Worm (Caenorhabditis elegans): ENCODE measurements around the gene siah-1.

Gene siah-1

ce11 chrIV:3719057-3719456 is 24.8 kb upstream of the siah-1 start, which contains the start of gene Y37E11AM.3:
Y37E11AM.3 (minus strand) TSS chrIV:3719157.
- TF ChIP-seq hlh-4 (tag; optimal IDR thresholded peaks at IDR 0.05) (no peak), unc-130 (tag; optimal IDR thresholded peaks at IDR 0.05) (no peak), mdl-1 (tag; optimal IDR thresholded peaks at IDR 0.05) (no peak), nhr-71 (tag; optimal IDR thresholded peaks at IDR 0.05) (no peak), dpl-1 (GFP tag; optimal IDR thresholded peaks at IDR 0.05) (no peak), Y116A8C.19 (tag; optimal IDR thresholded peaks at IDR 0.05; ENCODE audit: borderline replicate concordance) (no peak), zip-4 (GFP tag; optimal IDR thresholded peaks at IDR 0.05) (no peak), hlh-17 (GFP tag; optimal IDR thresholded peaks at IDR 0.05; ENCODE audit: borderline replicate concordance) (no peak), C16A3.4 (tag; optimal IDR thresholded peaks at IDR 0.05) (no peak), snpc-4 (tag; optimal IDR thresholded peaks at IDR 0.05) (no peak), aha-1 (tag; optimal IDR thresholded peaks at IDR 0.05) (no peak), dsc-1 (tag; optimal IDR thresholded peaks at IDR 0.05) (no peak)

- TF ChIP-seq nhr-47 (tag; optimal IDR thresholded peaks at IDR 0.05) (no peak), Y116A8C.19 (tag; optimal IDR thresholded peaks at IDR 0.05; ENCODE audit: borderline replicate concordance) (no peak), nhr-11 (tag; optimal IDR thresholded peaks at IDR 0.05) (no peak), rnt-1 (tag; optimal IDR thresholded peaks at IDR 0.05) (no peak), unc-86 (tag; optimal IDR thresholded peaks at IDR 0.05) (no peak), sox-4 (tag; optimal IDR thresholded peaks at IDR 0.05) (no peak), vab-15 (tag; optimal IDR thresholded peaks at IDR 0.05) (no peak), efl-3 (GFP tag; optimal IDR thresholded peaks at IDR 0.05) (no peak), alr-1 (tag; optimal IDR thresholded peaks at IDR 0.05; ENCODE audit: borderline replicate concordance) (no peak), grh-1 (GFP tag; IDR thresholded peaks at IDR 0.05) (no peak), nhr-76 (tag; optimal IDR thresholded peaks at IDR 0.05) (no peak), ceh-8 (GFP tag; optimal IDR thresholded peaks at IDR 0.05) (no peak), nhr-12 (tag; optimal IDR thresholded peaks at IDR 0.05) (no peak), ces-1 (GFP tag; optimal IDR thresholded peaks at IDR 0.05) (no peak)
Measured at ce11 chrIV:3720644-3721043, 23.2 kb upstream of the siah-1 start.

- no peak for TF ChIP-seq lin-15B (tag; optimal IDR thresholded peaks at IDR 0.05)
- peak; percentile 2 for TF ChIP-seq elt-2 (tag; optimal IDR thresholded peaks at IDR 0.05)
Measured at ce11 chrIV:3721973-3722372, 21.9 kb upstream of the siah-1 start.

ce11 chrIV:3722690-3723089 is 21.2 kb upstream of the siah-1 start, which contains the start of gene Y37E11AM.4:
Y37E11AM.4 (minus strand) TSS chrIV:3722790.
- TF ChIP-seq nhr-90 (tag; optimal IDR thresholded peaks at IDR 0.05; ENCODE audit: poor library complexity) (no peak), xbp-1 (tag; optimal IDR thresholded peaks at IDR 0.05) (no peak), nhr-12 (tag; optimal IDR thresholded peaks at IDR 0.05) (no peak)

ce11 chrIV:3725361-3725760 is 18.5 kb upstream of the siah-1 start, which contains the start of gene Y37E11AM.2:
Y37E11AM.2 (minus strand) TSS chrIV:3725461.
- no peak for TF ChIP-seq nhr-71 (tag; optimal IDR thresholded peaks at IDR 0.05)

ce11 chrIV:3725845-3726244 is 18.0 kb upstream of the siah-1 start, which contains the start of gene smgl-2:
smgl-2 (plus strand) TSS chrIV:3726164.
- TF ChIP-seq irx-1 (tag; optimal IDR thresholded peaks at IDR 0.05) (peak; percentile 75), lin-35 (GFP tag; optimal IDR thresholded peaks at IDR 0.05) (peak; percentile 74 to 88), lin-39 (tag; optimal IDR thresholded peaks at IDR 0.05) (peak; percentile 71), nhr-77 (tag; optimal IDR thresholded peaks at IDR 0.05) (no peak), zag-1 (tag; optimal IDR thresholded peaks at IDR 0.05) (no peak), lin-15B (tag; optimal IDR thresholded peaks at IDR 0.05) (peak; percentile 80), egl-13 (tag; optimal IDR thresholded peaks at IDR 0.05) (peak; percentile 65), nhr-47 (tag; optimal IDR thresholded peaks at IDR 0.05) (peak; percentile 88), unc-62 (GFP tag; optimal IDR thresholded peaks at IDR 0.05) (no peak), sox-4 (tag; optimal IDR thresholded peaks at IDR 0.05) (peak; percentile 44), elt-2 (tag; optimal IDR thresholded peaks at IDR 0.05) (peak; percentile 1), fkh-10 (GFP tag; optimal IDR thresholded peaks at IDR 0.05) (peak; percentile 9), F16B12.6 (tag; optimal IDR thresholded peaks at IDR 0.05) (peak; percentile 100), efl-1 (optimal IDR thresholded peaks at IDR 0.05) (peak; percentile 73 to 87), efl-1 (GFP tag; optimal IDR thresholded peaks at IDR 0.05 in 1 of 2) (peak; percentile 88 to 99), jun-1 (tag; optimal IDR thresholded peaks at IDR 0.05) (peak; percentile 50), nhr-20 (tag; optimal IDR thresholded peaks at IDR 0.05) (peak; percentile 76), nhr-90 (tag; optimal IDR thresholded peaks at IDR 0.05; ENCODE audit: poor library complexity) (peak; percentile 60), xbp-1 (tag; optimal IDR thresholded peaks at IDR 0.05) (peak; percentile 70), ceh-8 (GFP tag; optimal IDR thresholded peaks at IDR 0.05) (peak; percentile 53), pqm-1 (tag; optimal IDR thresholded peaks at IDR 0.05) (no peak)
